Worm (Caenorhabditis elegans) whole organism, L3 larva: ENCODE results near the gene srx-111.

ENCODE experiments used
- ama-1 ChIP-seq: fragments of 150-350 bp; optimal IDR thresholded peaks from 2 replicates; lab custom pipeline; 2018
- daf-12 ChIP-seq: fragments of 150-350 bp; optimal IDR thresholded peaks from 2 replicates; lab custom pipeline; 2014; ENCODE audit warnings: missing biosample characterization, missing genetic modification reagents, missing genetic modification characterization
- elt-1 ChIP-seq: fragments of 150-350 bp; optimal IDR thresholded peaks from 2 replicates; lab custom pipeline; 2014; ENCODE audit warnings: missing biosample characterization, missing genetic modification characterization
- elt-2 ChIP-seq: sonication (generic microtip); optimal IDR thresholded peaks from 2 replicates; lab custom pipeline; 2016; ENCODE audit warnings: missing genetic modification reagents, mild to moderate bottlenecking, missing genetic modification characterization, missing compliant biosample characterization
- fkh-2 ChIP-seq: fragments of 150-350 bp; optimal IDR thresholded peaks from 2 replicates; lab custom pipeline; 2014; ENCODE audit warnings: missing biosample characterization, missing genetic modification reagents, missing genetic modification characterization
- jun-1 ChIP-seq: fragments of 150-350 bp; optimal IDR thresholded peaks from 2 replicates; lab custom pipeline; 2014; ENCODE audit warnings: missing biosample characterization, missing genetic modification reagents, missing genetic modification characterization
- mdl-1 ChIP-seq: fragments of 150-350 bp; optimal IDR thresholded peaks from 2 replicates; lab custom pipeline; 2014; ENCODE audit warnings: missing biosample characterization, missing genetic modification characterization
- nhr-237 ChIP-seq: fragments of 150-350 bp; optimal IDR thresholded peaks from 2 replicates; lab custom pipeline; 2014; ENCODE audit warnings: missing biosample characterization, missing genetic modification characterization
- nhr-76 ChIP-seq: fragments of 150-350 bp; sonication (generic microtip); optimal IDR thresholded peaks from 5 replicates; lab custom pipeline; 2014; ENCODE audit warnings: missing biosample characterization, missing genetic modification characterization
- pha-4 ChIP-seq: fragments of 150-350 bp; optimal IDR thresholded peaks from 2 replicates; lab custom pipeline; 2014; ENCODE audit warnings: missing biosample characterization, missing genetic modification reagents, missing genetic modification characterization
- sea-2 ChIP-seq: fragments of 150-350 bp; sonication (generic microtip); optimal IDR thresholded peaks from 4 replicates; lab custom pipeline; 2014; ENCODE audit warnings: missing biosample characterization, missing genetic modification reagents, missing genetic modification characterization
- skn-1 ChIP-seq: fragments of 150-350 bp; optimal IDR thresholded peaks from 2 replicates; lab custom pipeline; 2014; ENCODE audit warnings: missing biosample characterization, missing genetic modification characterization
- snpc-4 ChIP-seq: fragments of 150-350 bp; optimal IDR thresholded peaks from 2 replicates; lab custom pipeline; 2014; ENCODE audit warnings: missing biosample characterization, missing genetic modification characterization
- zag-1 ChIP-seq: fragments of 150-350 bp; optimal IDR thresholded peaks from 2 replicates; lab custom pipeline; 2014; ENCODE audit warnings: missing biosample characterization, missing genetic modification characterization

ce11 chrII:3779463-3779862 is 21.9 kb downstream of the srx-111 start, which contains the start of gene T24E12.11:
- no peak for TF ChIP-seq snpc-4 (tag; lab: Kevin White, UChicago)
- TF ChIP-seq daf-12 (tag; lab: Kevin White, UChicago), result no peak
- TF ChIP-seq jun-1 (tag; lab: Kevin White, UChicago), result no peak
- no peak for TF ChIP-seq elt-2 (tag; lab: Kevin White, UChicago)
- TF ChIP-seq nhr-76, result no peak
- no peak for TF ChIP-seq sea-2 (GFP tag; lab: Kevin White, UChicago)
- no peak for TF ChIP-seq zag-1 (tag; lab: Kevin White, UChicago)
- no peak for TF ChIP-seq fkh-2
- no peak for TF ChIP-seq ama-1 (lab: Kevin White, UChicago)
- TF ChIP-seq nhr-237 (tag; lab: Kevin White, UChicago), result no peak
- no peak for TF ChIP-seq elt-1
- no peak for TF ChIP-seq mdl-1
- no peak for TF ChIP-seq pha-4 (tag; lab: Kevin White, UChicago)
- no peak for TF ChIP-seq skn-1 (tag; lab: Kevin White, UChicago)
